Fruit fly (Drosophila melanogaster) S2 (cell line): ENCODE measurements around the gene Rpn9.

Source experiments
- CG8478 ChIP-seq: fragments of >200 bp; optimal IDR thresholded peaks from 2 replicates; lab custom pipeline; 2018
- CTCF ChIP-seq, 2 experiments: fragments of >200 bp; optimal IDR thresholded peaks; 2 replicates each; lab custom pipeline; 2018

DNA sequence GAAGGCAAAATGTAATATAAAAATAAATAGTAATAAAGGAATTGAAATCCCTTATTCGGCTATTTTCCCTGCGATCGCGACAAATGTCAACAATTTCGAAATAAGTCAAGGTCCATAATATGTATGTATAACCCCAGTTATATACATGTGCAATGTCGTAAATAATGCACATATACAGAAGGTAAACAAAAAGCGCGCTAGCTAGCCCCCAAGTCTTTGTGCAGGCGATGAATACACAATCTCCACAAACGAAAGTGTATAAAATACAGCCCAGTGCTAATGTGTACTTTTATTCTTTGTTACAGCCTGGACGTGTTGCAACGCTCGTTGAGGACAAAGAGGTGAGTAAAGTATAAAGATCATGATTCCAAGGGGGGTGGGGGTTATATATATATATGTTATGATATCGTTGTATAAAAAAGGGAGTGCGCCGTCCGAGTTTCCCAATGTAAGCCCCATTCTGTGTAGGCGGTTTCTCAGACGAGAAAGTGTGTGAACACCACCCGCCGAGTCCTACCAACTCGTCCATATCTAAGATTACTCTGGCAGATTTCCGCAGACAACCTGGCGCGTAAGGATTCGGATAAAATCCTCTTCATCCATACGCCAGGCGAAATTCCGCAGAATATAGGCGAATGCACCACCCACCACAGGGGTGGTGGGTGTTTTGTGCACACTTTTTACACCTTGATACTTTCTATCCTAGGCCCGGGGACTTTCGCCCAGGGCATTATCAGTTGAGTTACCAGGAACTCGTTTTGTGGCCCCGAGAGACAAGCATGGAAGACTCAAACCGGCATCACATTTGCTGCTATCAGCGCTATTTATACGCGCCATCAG lies 3.4 kb downstream of the Rpn9 start:
- TF ChIP-seq CG8478 (lab: Kevin White, UChicago): no peak
- no peak for TF ChIP-seq CTCF (optimal IDR thresholded peaks at IDR 0.05; lab: Kevin White, UChicago)
